Fruit fly (Drosophila melanogaster) whole organism, embryonic: ENCODE results near the gene CG42847.

Experiments
- ATbp ChIP-seq: fragments of 200-800 bp; sonication (Bioruptor generic); optimal IDR thresholded peaks from 2 replicates; lab custom pipeline; 2017; ENCODE audit warnings: missing biosample characterization, mild to moderate bottlenecking, missing genetic modification characterization, missing genetic modification reagents
- Ada2b ChIP-seq: fragments of 200-800 bp; sonication (Bioruptor generic); IDR thresholded peaks from 2 replicates; pipeline ENCODE4 v1.3.6; 2022; ENCODE audit warnings: missing biosample characterization, missing genetic modification characterization
- B-H1 ChIP-seq: fragments of 200-800 bp; sonication (Bioruptor generic); IDR thresholded peaks from 3 replicates; pipeline ENCODE4 v1.3.6; 2022; ENCODE audit warnings: missing biosample characterization, missing genetic modification characterization
- BtbVII ChIP-seq: fragments of 200-800 bp; sonication (Bioruptor generic); optimal IDR thresholded peaks from 3 replicates; lab custom pipeline; 2017; ENCODE audit warnings: missing biosample characterization, mild to moderate bottlenecking, missing genetic modification characterization
- CG14667 ChIP-seq: fragments of 200-800 bp; sonication (Bioruptor generic); IDR thresholded peaks from 2 replicates; pipeline ENCODE4 v1.3.6; 2022; ENCODE audit warnings: missing biosample characterization, missing genetic modification characterization
- CG1529 ChIP-seq: fragments of 200-800 bp; sonication (Bioruptor generic); optimal IDR thresholded peaks from 3 replicates; lab custom pipeline; 2018; ENCODE audit warnings: missing biosample characterization, missing genetic modification characterization
- CG18619 ChIP-seq: fragments of 200-800 bp; sonication (Bioruptor generic); optimal IDR thresholded peaks from 3 replicates; lab custom pipeline; 2017; ENCODE audit warnings: missing biosample characterization, mild to moderate bottlenecking, missing genetic modification characterization
- CG30020 ChIP-seq: fragments of 200-800 bp; optimal IDR thresholded peaks from 2 replicates; lab custom pipeline; 2019; ENCODE audit warnings: missing biosample characterization, mild to moderate bottlenecking, missing genetic modification characterization, moderate library complexity
- CG30403 ChIP-seq: fragments of 200-800 bp; sonication (Bioruptor generic); optimal IDR thresholded peaks from 3 replicates; lab custom pipeline; 2016; ENCODE audit warnings: missing biosample characterization, missing genetic modification characterization
- CG34224 ChIP-seq: fragments of 200-800 bp; sonication (Bioruptor generic); IDR thresholded peaks from 3 replicates; pipeline ENCODE4 v1.3.6; 2022; ENCODE audit warnings: missing biosample characterization, missing genetic modification characterization; ENCODE audit not compliant: partially characterized antibody
- CG4328 ChIP-seq: fragments of 200-800 bp; sonication (Bioruptor generic); optimal IDR thresholded peaks from 3 replicates; lab custom pipeline; 2017; ENCODE audit warnings: missing biosample characterization, missing genetic modification reagents, missing genetic modification characterization
- CG43689 ChIP-seq: fragments of 200-800 bp; sonication (Bioruptor generic); IDR thresholded peaks from 2 replicates; pipeline ENCODE4 v1.3.6; 2022; ENCODE audit warnings: missing biosample characterization, missing genetic modification characterization
- CG4854 ChIP-seq: fragments of 200-800 bp; sonication (Bioruptor generic); optimal IDR thresholded peaks from 2 replicates; lab custom pipeline; 2016; ENCODE audit warnings: missing biosample characterization, missing genetic modification characterization, inconsistent platforms
- CG6765 ChIP-seq: fragments of 200-800 bp; sonication (Bioruptor generic); optimal IDR thresholded peaks from 3 replicates; lab custom pipeline; 2017; ENCODE audit warnings: missing biosample characterization, mild to moderate bottlenecking, missing genetic modification characterization
- CG6854 ChIP-seq: fragments of 200-800 bp; sonication (Bioruptor generic); optimal IDR thresholded peaks from 3 replicates; lab custom pipeline; 2017; ENCODE audit warnings: missing biosample characterization, mild to moderate bottlenecking, missing genetic modification characterization
- CG7745 ChIP-seq: fragments of 200-800 bp; sonication (Bioruptor generic); optimal IDR thresholded peaks from 2 replicates; lab custom pipeline; 2018; ENCODE audit warnings: missing biosample characterization, mild to moderate bottlenecking, missing genetic modification characterization, moderate library complexity
- CG9609 ChIP-seq: fragments of 200-800 bp; sonication (Bioruptor generic); optimal IDR thresholded peaks from 3 replicates; lab custom pipeline; 2016; ENCODE audit warnings: missing biosample characterization, missing genetic modification characterization
- Dip2 ChIP-seq: fragments of 200-800 bp; sonication (Bioruptor generic); IDR thresholded peaks from 2 replicates; pipeline ENCODE4 v1.3.6; 2022; ENCODE audit warnings: missing biosample characterization, missing genetic modification characterization
- Ets65A ChIP-seq: fragments of 200-800 bp; sonication (Bioruptor generic); peaks from one replicate; lab custom pipeline; 2016; ENCODE audit warnings: missing biosample characterization, missing genetic modification characterization
- Ets97D ChIP-seq: fragments of 200-800 bp; sonication (Bioruptor generic); optimal IDR thresholded peaks from 3 replicates; lab custom pipeline; 2016; ENCODE audit warnings: missing biosample characterization, missing genetic modification characterization
- HHEX ChIP-seq: fragments of 200-800 bp; sonication (Bioruptor generic); optimal IDR thresholded peaks from 3 replicates; lab custom pipeline; 2017; ENCODE audit warnings: missing biosample characterization, mild to moderate bottlenecking, missing genetic modification characterization, missing genetic modification reagents
- Hand ChIP-seq: fragments of 200-800 bp; sonication (Bioruptor generic); optimal IDR thresholded peaks from 2 replicates; lab custom pipeline; 2017; ENCODE audit warnings: mild to moderate bottlenecking, missing biosample characterization, missing genetic modification reagents, missing genetic modification characterization
- Hmx ChIP-seq: fragments of 200-800 bp; sonication (Bioruptor generic); optimal IDR thresholded peaks from 2 replicates; lab custom pipeline; 2016; ENCODE audit warnings: missing biosample characterization, missing genetic modification characterization
- PHDP ChIP-seq: fragments of 200-800 bp; sonication (Bioruptor generic); optimal IDR thresholded peaks from 3 replicates; lab custom pipeline; 2018; ENCODE audit warnings: missing biosample characterization, mild to moderate bottlenecking, missing genetic modification characterization, moderate library complexity
- Sry-δ ChIP-seq: fragments of 200-800 bp; sonication (Bioruptor generic); optimal IDR thresholded peaks from 2 replicates; lab custom pipeline; 2016; ENCODE audit warnings: missing biosample characterization, missing genetic modification characterization
- abd-A ChIP-seq: fragments of 200-800 bp; sonication (Bioruptor generic); optimal IDR thresholded peaks from 3 replicates; lab custom pipeline; 2019; ENCODE audit warnings: missing biosample characterization, mild to moderate bottlenecking, missing genetic modification characterization, moderate library complexity
- aop ChIP-seq: fragments of 200-800 bp; sonication (Bioruptor generic); IDR thresholded peaks from 2 replicates; pipeline ENCODE4 v1.3.6; 2022; ENCODE audit warnings: missing biosample characterization, missing genetic modification characterization
- bowl ChIP-seq: fragments of 200-800 bp; sonication (Bioruptor generic); IDR thresholded peaks from 2 replicates; pipeline ENCODE4 v1.3.6; 2022; ENCODE audit warnings: missing biosample characterization, missing genetic modification characterization
- btn ChIP-seq: fragments of 200-800 bp; sonication (Bioruptor generic); optimal IDR thresholded peaks from 2 replicates; lab custom pipeline; 2016; ENCODE audit warnings: missing biosample characterization, missing genetic modification characterization
- chinmo ChIP-seq: fragments of 200-800 bp; sonication (Bioruptor generic); IDR thresholded peaks from 4 replicates; pipeline ENCODE4 v1.3.6; 2022; ENCODE audit warnings: missing biosample characterization, missing genetic modification characterization; ENCODE audit not compliant: partially characterized antibody
- dmrt11E ChIP-seq: fragments of 200-800 bp; sonication (Bioruptor generic); optimal IDR thresholded peaks from 3 replicates; lab custom pipeline; 2018; ENCODE audit warnings: missing biosample characterization, mild to moderate bottlenecking, missing genetic modification characterization, moderate library complexity
- eve ChIP-seq, 2 experiments: fragments of >200 bp; optimal IDR thresholded peaks; 2 replicates each; lab custom pipeline; 2017; ENCODE audit warnings: missing biosample characterization in 2 of 2, missing genetic modification characterization in 2 of 2
- gce ChIP-seq: fragments of 200-800 bp; sonication (Bioruptor generic); IDR thresholded peaks from 3 replicates; pipeline ENCODE4 v1.3.6; 2022; ENCODE audit warnings: missing biosample characterization, missing genetic modification characterization
- gcm2 ChIP-seq: fragments of 200-800 bp; sonication (Bioruptor generic); optimal IDR thresholded peaks from 2 replicates; lab custom pipeline; 2016; ENCODE audit warnings: missing biosample characterization, missing genetic modification characterization
- grn ChIP-seq: fragments of 200-800 bp; sonication (Bioruptor generic); optimal IDR thresholded peaks from 3 replicates; lab custom pipeline; 2017; ENCODE audit warnings: missing biosample characterization, missing genetic modification characterization
- gro ChIP-seq: fragments of 200-800 bp; sonication (Bioruptor generic); optimal IDR thresholded peaks from 2 replicates; lab custom pipeline; 2016; ENCODE audit warnings: missing biosample characterization, missing genetic modification characterization
- gsb ChIP-seq: fragments of 200-800 bp; sonication (Bioruptor generic); IDR thresholded peaks from 2 replicates; pipeline ENCODE4 v1.3.6; 2022; ENCODE audit warnings: missing biosample characterization, missing genetic modification characterization
- inv ChIP-seq: fragments of 200-800 bp; sonication (Bioruptor generic); IDR thresholded peaks from 2 replicates; pipeline ENCODE4 v1.3.6; 2022; ENCODE audit warnings: missing biosample characterization, missing genetic modification characterization; ENCODE audit not compliant: partially characterized antibody
- jigr1 ChIP-seq: fragments of 200-800 bp; sonication (Bioruptor generic); IDR thresholded peaks from 3 replicates; pipeline ENCODE4 v1.3.6; 2022; ENCODE audit warnings: missing biosample characterization, missing genetic modification characterization
- lbe ChIP-seq: fragments of 200-800 bp; sonication (Bioruptor generic); optimal IDR thresholded peaks from 2 replicates; lab custom pipeline; 2016; ENCODE audit warnings: missing biosample characterization, mild to moderate bottlenecking, missing genetic modification characterization
- lola ChIP-seq, 3 experiments: fragments of >200 bp in 2 of 3; fragments of 200-800 bp in 1 of 3; sonication (Bioruptor generic) in 1 of 3; optimal IDR thresholded peaks; 2 replicates each; lab custom pipeline; 2017 to 2019; ENCODE audit warnings: missing biosample characterization in 3 of 3, missing genetic modification characterization in 3 of 3, mild to moderate bottlenecking in 1 of 3, moderate library complexity in 1 of 3
- nerfin-2 ChIP-seq: fragments of 200-800 bp; sonication (Bioruptor generic); IDR thresholded peaks from 2 replicates; pipeline ENCODE4 v1.3.6; 2022; ENCODE audit warnings: missing biosample characterization, missing genetic modification characterization; ENCODE audit not compliant: partially characterized antibody
- onecut ChIP-seq: fragments of 200-800 bp; sonication (Bioruptor generic); IDR thresholded peaks from 2 replicates; pipeline ENCODE4 v1.3.6; 2022; ENCODE audit warnings: missing biosample characterization, missing genetic modification characterization
- pho ChIP-seq: fragments of 200-800 bp; sonication (Bioruptor generic); optimal IDR thresholded peaks from 2 replicates; lab custom pipeline; 2016; ENCODE audit warnings: missing biosample characterization, missing genetic modification characterization
- pnt ChIP-seq: fragments of 200-800 bp; sonication (Bioruptor generic); optimal IDR thresholded peaks from 3 replicates; lab custom pipeline; 2016; ENCODE audit warnings: missing biosample characterization, missing genetic modification characterization
- ranshi ChIP-seq: fragments of 200-800 bp; sonication (Bioruptor generic); IDR thresholded peaks from 2 replicates; pipeline ENCODE4 v1.3.6; 2022; ENCODE audit warnings: missing biosample characterization, missing genetic modification characterization
- scrt ChIP-seq: fragments of 200-800 bp; sonication (Bioruptor generic); optimal IDR thresholded peaks from 2 replicates; lab custom pipeline; 2018; ENCODE audit warnings: missing biosample characterization, mild to moderate bottlenecking, missing genetic modification characterization, moderate library complexity
- shn ChIP-seq: fragments of 200-800 bp; sonication (Bioruptor generic); optimal IDR thresholded peaks from 3 replicates; lab custom pipeline; 2016; ENCODE audit warnings: missing biosample characterization, missing genetic modification characterization
- tna ChIP-seq: fragments of 200-800 bp; sonication (Bioruptor generic); IDR thresholded peaks from 2 replicates; pipeline ENCODE4 v1.3.6; 2022; ENCODE audit warnings: missing biosample characterization, missing genetic modification characterization; ENCODE audit not compliant: partially characterized antibody
- wor ChIP-seq: fragments of 200-800 bp; sonication (Bioruptor generic); IDR thresholded peaks from 2 replicates; pipeline ENCODE4 v1.3.6; 2022; ENCODE audit warnings: missing biosample characterization, missing genetic modification characterization
- zen2 ChIP-seq: fragments of 200-800 bp; sonication (Bioruptor generic); IDR thresholded peaks from 3 replicates; pipeline ENCODE4 v1.3.6; 2022; ENCODE audit warnings: missing biosample characterization, missing genetic modification characterization; ENCODE audit not compliant: partially characterized antibody
- zfh2 ChIP-seq: fragments of 200-800 bp; sonication (Bioruptor generic); optimal IDR thresholded peaks from 2 replicates; lab custom pipeline; 2016; ENCODE audit warnings: missing biosample characterization, missing genetic modification characterization

Gene CG42847

dm6 chr2L:9460092-9460473 is 32.4 kb downstream of the CG42847 start (continued):
- no peak for TF ChIP-seq pnt
- TF ChIP-seq Ets97D (GFP tag; lab: Kevin White, UChicago): no peak
- no peak for TF ChIP-seq scrt (GFP tag; lab: Kevin White, UChicago)
- TF ChIP-seq lbe (GFP tag; lab: Kevin White, UChicago): no peak
- TF ChIP-seq zen2 (GFP tag; lab: Robert Waterston, UW): no peak
- no peak for TF ChIP-seq gce (GFP tag; lab: Robert Waterston, UW)
- TF ChIP-seq Hmx (GFP tag; lab: Kevin White, UChicago): no peak
- no peak for TF ChIP-seq CG1529 (GFP tag; lab: Kevin White, UChicago)
- TF ChIP-seq PHDP (tag; lab: Kevin White, UChicago): no peak
- no peak for TF ChIP-seq Dip2 (GFP tag; lab: Robert Waterston, UW)
- TF ChIP-seq Sry-δ (GFP tag; lab: Kevin White, UChicago): peak; percentile 37
- TF ChIP-seq HHEX (GFP tag; lab: Kevin White, UChicago): no peak
- no peak for TF ChIP-seq CG6765
- TF ChIP-seq ranshi (GFP tag; lab: Robert Waterston, UW): no peak
- TF ChIP-seq nerfin-2 (GFP tag; lab: Robert Waterston, UW): no peak
- no peak for TF ChIP-seq CG4854 (GFP tag; lab: Kevin White, UChicago)
- no peak for TF ChIP-seq btn (GFP tag; lab: Kevin White, UChicago)
- TF ChIP-seq shn (GFP tag; lab: Kevin White, UChicago): no peak
- TF ChIP-seq CG6854 (GFP tag; lab: Kevin White, UChicago): no peak
- no peak for TF ChIP-seq wor (GFP tag; lab: Robert Waterston, UW)
- no peak for TF ChIP-seq CG30020
- no peak for TF ChIP-seq bowl
- no peak for TF ChIP-seq aop (GFP tag; lab: Robert Waterston, UW)
- TF ChIP-seq eve (GFP tag; optimal IDR thresholded peaks at IDR 0.05; lab: Kevin White, UChicago): no peak
- no peak for TF ChIP-seq CG4328 (GFP tag; lab: Kevin White, UChicago)
- 0 out of 3 replicates have a peak, but pooled peaks have one; percentile 27 for TF ChIP-seq CG34224 (GFP tag; lab: Robert Waterston, UW)
- no peak for TF ChIP-seq Hand (GFP tag; lab: Kevin White, UChicago)
- no peak for TF ChIP-seq CG9609 (GFP tag; lab: Kevin White, UChicago)
- no peak for TF ChIP-seq BtbVII
- no peak for TF ChIP-seq pho (GFP tag; lab: Kevin White, UChicago)
- TF ChIP-seq dmrt11E: no peak
- TF ChIP-seq zfh2: no peak
- no peak for TF ChIP-seq grn (GFP tag; lab: Kevin White, UChicago)
- no peak for TF ChIP-seq inv
- no peak for TF ChIP-seq Ada2b (GFP tag; lab: Robert Waterston, UW)
- TF ChIP-seq gsb (GFP tag; lab: Robert Waterston, UW): no peak
- TF ChIP-seq onecut (GFP tag; lab: Robert Waterston, UW): peak; percentile 82
- no peak for TF ChIP-seq ATbp (GFP tag; lab: Kevin White, UChicago)
- TF ChIP-seq CG43689 (GFP tag; lab: Robert Waterston, UW): no peak
- no peak for TF ChIP-seq CG18619 (GFP tag; lab: Kevin White, UChicago)
- no peak for TF ChIP-seq tna (GFP tag; lab: Robert Waterston, UW)
- TF ChIP-seq CG14667 (GFP tag; lab: Robert Waterston, UW): no peak
- TF ChIP-seq CG7745 (tag; lab: Kevin White, UChicago): no peak
- no peak for TF ChIP-seq lola (GFP tag; optimal IDR thresholded peaks at IDR 0.05; lab: Kevin White, UChicago)
- TF ChIP-seq B-H1 (GFP tag; lab: Robert Waterston, UW): no peak
- no peak for TF ChIP-seq gro (GFP tag; lab: Kevin White, UChicago)
- no peak for TF ChIP-seq Ets65A (GFP tag; lab: Kevin White, UChicago)
- no peak for TF ChIP-seq jigr1 (GFP tag; lab: Robert Waterston, UW)
- no peak for TF ChIP-seq abd-A (tag; lab: Kevin White, UChicago)
- TF ChIP-seq CG30403 (GFP tag; lab: Kevin White, UChicago): no peak
- no peak for TF ChIP-seq gcm2 (GFP tag; lab: Kevin White, UChicago)
- TF ChIP-seq chinmo: peak; percentile 71; the same call in 2 of the 4 replicates
